Fruit fly (Drosophila melanogaster) whole organism, prepupa: ENCODE data around the gene CG31176.
A peak's percentile ranks its signal among the peaks of the same experiment; 100 is the strongest.

Experiments used
- Blimp-1 ChIP-seq: fragments of 200-800 bp; sonication (Bioruptor generic); optimal IDR thresholded peaks from 3 replicates; lab custom pipeline; 2017; ENCODE audit warnings: missing biosample characterization, missing genetic modification characterization, mild to moderate bottlenecking, moderate library complexity, missing genetic modification reagents
- CG11294 ChIP-seq: fragments of 200-800 bp; sonication (Bioruptor generic); IDR thresholded peaks from 2 replicates; pipeline ENCODE4 v1.3.6; 2022; ENCODE audit warnings: missing biosample characterization, missing genetic modification characterization
- CG1621 ChIP-seq: fragments of 200-800 bp; sonication (Bioruptor generic); optimal IDR thresholded peaks from 3 replicates; lab custom pipeline; 2018; ENCODE audit warnings: missing biosample characterization, mild to moderate bottlenecking, missing genetic modification characterization
- CG16779 ChIP-seq: fragments of 200-800 bp; sonication (Bioruptor generic); optimal IDR thresholded peaks from 3 replicates; lab custom pipeline; 2017; ENCODE audit warnings: missing biosample characterization, mild to moderate bottlenecking, missing genetic modification characterization
- CG6854 ChIP-seq: fragments of 200-800 bp; sonication (Bioruptor generic); optimal IDR thresholded peaks from 2 replicates; lab custom pipeline; 2017; ENCODE audit warnings: missing biosample characterization, mild to moderate bottlenecking, missing genetic modification characterization
- CG8319 ChIP-seq: fragments of 200-800 bp; sonication (Bioruptor generic); optimal IDR thresholded peaks from 3 replicates; lab custom pipeline; 2016; ENCODE audit warnings: missing biosample characterization, missing genetic modification characterization
- CG9139 ChIP-seq: fragments of 200-800 bp; sonication (Bioruptor generic); optimal IDR thresholded peaks from 3 replicates; lab custom pipeline; 2017; ENCODE audit warnings: missing biosample characterization, mild to moderate bottlenecking, missing genetic modification characterization
- Gug ChIP-seq: fragments of 200-800 bp; sonication (Bioruptor generic); IDR thresholded peaks from 2 replicates; pipeline ENCODE4 v1.3.6; 2022; ENCODE audit warnings: missing biosample characterization, missing genetic modification characterization
- Hr39 ChIP-seq: fragments of 200-800 bp; sonication (Bioruptor generic); optimal IDR thresholded peaks from 2 replicates; lab custom pipeline; 2016; ENCODE audit warnings: missing biosample characterization, missing genetic modification characterization
- OdsH ChIP-seq: fragments of 200-800 bp; sonication (Bioruptor generic); optimal IDR thresholded peaks from 3 replicates; lab custom pipeline; 2016; ENCODE audit warnings: missing biosample characterization, missing genetic modification characterization
- dac ChIP-seq: fragments of 200-800 bp; sonication (Bioruptor generic); optimal IDR thresholded peaks from 2 replicates; lab custom pipeline; 2017; ENCODE audit warnings: missing biosample characterization, mild to moderate bottlenecking, missing genetic modification characterization
- net ChIP-seq: fragments of 200-800 bp; sonication (Bioruptor generic); optimal IDR thresholded peaks from 3 replicates; lab custom pipeline; 2016; ENCODE audit warnings: missing biosample characterization, missing genetic modification characterization

DNA sequence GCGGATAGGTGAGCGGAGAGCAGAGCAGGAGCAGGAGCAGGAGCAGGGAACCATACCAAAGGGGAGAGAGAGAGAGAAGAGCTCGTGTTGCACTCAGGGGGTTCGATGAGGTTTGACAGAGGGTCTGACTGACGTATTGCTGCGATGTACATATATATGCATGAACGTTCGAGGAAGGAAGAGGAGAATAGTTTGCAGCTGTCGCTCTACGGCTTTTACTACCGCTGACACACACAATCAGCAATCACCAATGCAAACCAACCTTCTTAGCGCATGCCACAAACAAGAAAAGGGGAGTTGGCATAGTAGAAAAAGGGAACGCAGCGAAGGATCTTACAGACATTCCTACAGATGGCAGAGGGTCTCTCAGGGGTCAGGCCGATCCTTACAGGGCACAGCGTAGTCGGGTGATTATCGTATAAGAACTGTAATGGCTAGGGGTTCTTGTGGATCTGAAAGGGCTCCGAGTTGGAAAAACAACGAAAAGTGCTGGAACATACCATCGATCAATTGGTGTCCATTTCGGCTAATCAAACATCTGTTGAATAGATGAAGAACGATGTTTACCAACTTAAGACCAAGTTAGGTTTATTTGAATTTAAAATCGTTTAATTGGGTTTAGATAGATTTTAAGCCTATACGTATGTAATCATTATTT is 79.0 kb downstream of the CG31176 start:
- TF ChIP-seq net (GFP tag; lab: Kevin White, UChicago), result no peak
- TF ChIP-seq Gug, result no peak
- TF ChIP-seq Blimp-1 (GFP tag; lab: Kevin White, UChicago), result no peak
- TF ChIP-seq CG11294, result no peak
- no peak for TF ChIP-seq CG16779 (tag; lab: Kevin White, UChicago)
- no peak for TF ChIP-seq dac (GFP tag; lab: Kevin White, UChicago)
- TF ChIP-seq CG9139 (GFP tag; lab: Kevin White, UChicago), result no peak
- no peak for TF ChIP-seq CG8319 (GFP tag; lab: Kevin White, UChicago)
- TF ChIP-seq CG1621 (tag; lab: Kevin White, UChicago), result peak; percentile 7
- TF ChIP-seq CG6854 (GFP tag; lab: Kevin White, UChicago), result no peak
- TF ChIP-seq Hr39 (GFP tag; lab: Kevin White, UChicago), result no peak
- no peak for TF ChIP-seq OdsH (GFP tag; lab: Kevin White, UChicago)
